Worm (Caenorhabditis elegans) whole organism, L1 larva: ENCODE data around the gene epg-3.

Experiments used
- C16A3.4 ChIP-seq: fragments of 150-350 bp; optimal IDR thresholded peaks from 2 replicates; lab custom pipeline; 2014; ENCODE audit warnings: missing biosample characterization, missing genetic modification characterization
- C34B4.2 ChIP-seq: sonication (generic microtip); optimal IDR thresholded peaks from 2 replicates; lab custom pipeline; 2017; ENCODE audit warnings: mild to moderate bottlenecking, missing genetic modification characterization, missing compliant biosample characterization
- Y116A8C.19 ChIP-seq: sonication (generic microtip); optimal IDR thresholded peaks from 2 replicates; lab custom pipeline; 2016; ENCODE audit warnings: missing compliant biosample characterization, missing genetic modification characterization, borderline replicate concordance
- alr-1 ChIP-seq: fragments of 200-800 bp; sonication (Bioruptor generic); optimal IDR thresholded peaks from 2 replicates; lab custom pipeline; 2018; ENCODE audit warnings: borderline replicate concordance, mild to moderate bottlenecking, missing genetic modification characterization, missing compliant biosample characterization
- aly-2 ChIP-seq: fragments of 150-350 bp; optimal IDR thresholded peaks from 2 replicates; lab custom pipeline; 2014; ENCODE audit warnings: missing biosample characterization, missing genetic modification characterization
- ces-1 ChIP-seq: fragments of 150-350 bp; optimal IDR thresholded peaks from 2 replicates; lab custom pipeline; 2014; ENCODE audit warnings: missing biosample characterization, missing genetic modification reagents, missing genetic modification characterization
- efl-1 ChIP-seq, 4 experiments: fragments of 150-350 bp; optimal IDR thresholded peaks in 3 of 4; peaks in 1 of 4; 1 replicate in 1 of 4; 2 replicates in 3 of 4; lab custom pipeline; 2014; ENCODE audit warnings: missing biosample characterization in 2 of 4, missing genetic modification characterization in 2 of 4, missing genetic modification reagents in 2 of 4
- egl-13 ChIP-seq: sonication (generic microtip); optimal IDR thresholded peaks from 2 replicates; lab custom pipeline; 2016; ENCODE audit warnings: missing genotype, missing genetic modification reagents, missing genetic modification characterization, missing compliant biosample characterization
- grh-1 ChIP-seq: fragments of 200-800 bp; sonication (Bioruptor generic); IDR thresholded peaks from 2 replicates; pipeline ENCODE4 v1.3.6; 2022; ENCODE audit warnings: missing genetic modification reagents, missing genetic modification characterization, missing compliant biosample characterization
- hlh-4 ChIP-seq: sonication (generic microtip); optimal IDR thresholded peaks from 2 replicates; lab custom pipeline; 2016; ENCODE audit warnings: mild to moderate bottlenecking, missing genetic modification characterization, missing compliant biosample characterization
- irx-1 ChIP-seq: sonication (generic microtip); optimal IDR thresholded peaks from 2 replicates; lab custom pipeline; 2016; ENCODE audit warnings: missing genetic modification characterization, missing compliant biosample characterization
- lin-13 ChIP-seq: fragments of 150-350 bp; optimal IDR thresholded peaks from 2 replicates; lab custom pipeline; 2014; ENCODE audit warnings: missing biosample characterization, missing genetic modification reagents, missing genetic modification characterization
- lin-14 ChIP-seq: fragments of 200-800 bp; sonication (Bioruptor generic); optimal IDR thresholded peaks from 2 replicates; lab custom pipeline; 2018; ENCODE audit warnings: mild to moderate bottlenecking, missing genetic modification characterization, moderate library complexity, missing compliant biosample characterization
- lin-35 ChIP-seq, 2 experiments: fragments of 150-350 bp; optimal IDR thresholded peaks; 2 replicates each; lab custom pipeline; 2014; ENCODE audit warnings: missing biosample characterization in 2 of 2, missing genetic modification characterization in 2 of 2, missing genetic modification reagents in 2 of 2
- lsy-2 ChIP-seq, 2 experiments: fragments of 150-350 bp; optimal IDR thresholded peaks; 2 replicates each; lab custom pipeline; 2014; ENCODE audit warnings: missing biosample characterization in 2 of 2, missing genetic modification characterization in 2 of 2
- nhr-19 ChIP-seq: fragments of 200-800 bp; sonication (Bioruptor generic); conservative IDR thresholded peaks from 2 replicates; pipeline ENCODE4 v1.3.6; 2022; ENCODE audit warnings: missing genetic modification characterization, missing compliant biosample characterization
- nhr-20 ChIP-seq: sonication (generic microtip); optimal IDR thresholded peaks from 2 replicates; lab custom pipeline; 2016; ENCODE audit warnings: mild to moderate bottlenecking, missing genetic modification characterization, missing compliant biosample characterization
- nhr-237 ChIP-seq: fragments of 150-350 bp; optimal IDR thresholded peaks from 2 replicates; lab custom pipeline; 2014; ENCODE audit warnings: missing biosample characterization, missing genetic modification characterization
- nhr-28 ChIP-seq: fragments of 150-350 bp; optimal IDR thresholded peaks from 2 replicates; lab custom pipeline; 2014; ENCODE audit warnings: missing biosample characterization, missing genetic modification characterization
- nhr-76 ChIP-seq: sonication (generic microtip); optimal IDR thresholded peaks from 2 replicates; lab custom pipeline; 2017; ENCODE audit warnings: missing biosample characterization, missing genetic modification characterization
- pag-3 ChIP-seq: sonication (generic microtip); optimal IDR thresholded peaks from 2 replicates; lab custom pipeline; 2017; ENCODE audit warnings: missing genetic modification characterization, mild to moderate bottlenecking, missing compliant biosample characterization, antibody characterized with exemption, borderline replicate concordance; ENCODE audit not compliant: insufficient read depth
- rnt-1 ChIP-seq: sonication (generic microtip); optimal IDR thresholded peaks from 2 replicates; lab custom pipeline; 2016; ENCODE audit warnings: mild to moderate bottlenecking, missing genetic modification characterization, moderate library complexity, missing compliant biosample characterization
- snu-23 ChIP-seq: sonication (generic microtip); optimal IDR thresholded peaks from 2 replicates; lab custom pipeline; 2016; ENCODE audit warnings: missing genetic modification characterization, missing compliant biosample characterization
- sptf-1 ChIP-seq: fragments of 150-350 bp; optimal IDR thresholded peaks from 2 replicates; lab custom pipeline; 2014; ENCODE audit warnings: missing biosample characterization, missing genetic modification characterization
- swsn-7 ChIP-seq: sonication (generic microtip); optimal IDR thresholded peaks from 2 replicates; lab custom pipeline; 2016; ENCODE audit warnings: missing genetic modification characterization, missing compliant biosample characterization
- unc-30 ChIP-seq: sonication (generic microtip); optimal IDR thresholded peaks from 2 replicates; lab custom pipeline; 2017; ENCODE audit warnings: missing biosample characterization, missing genetic modification characterization
- unc-86 ChIP-seq: sonication (generic microtip); optimal IDR thresholded peaks from 2 replicates; lab custom pipeline; 2016; ENCODE audit warnings: missing genetic modification characterization, missing compliant biosample characterization
- xbp-1 ChIP-seq: sonication (generic microtip); optimal IDR thresholded peaks from 2 replicates; lab custom pipeline; 2016; ENCODE audit warnings: missing genetic modification characterization, missing compliant biosample characterization
- ztf-11 ChIP-seq, 2 experiments: sonication (generic microtip); optimal IDR thresholded peaks; 2 replicates each; lab custom pipeline; 2016 to 2017; ENCODE audit warnings: missing genetic modification characterization in 2 of 2, missing biosample characterization in 1 of 2, missing compliant biosample characterization in 1 of 2
- ztf-4 ChIP-seq: fragments of 150-350 bp; optimal IDR thresholded peaks from 2 replicates; lab custom pipeline; 2014; ENCODE audit warnings: missing biosample characterization, missing genetic modification characterization

Gene epg-3

ce11 chrIII:12906611-12907037 lies 27.9 kb upstream of the epg-3 start (continued):
- TF ChIP-seq nhr-20 (tag; lab: Kevin White, UChicago), result peak; percentile 16
- TF ChIP-seq lin-13 (GFP tag; lab: Kevin White, UChicago), result peak; percentile 30
- TF ChIP-seq xbp-1 (tag; lab: Kevin White, UChicago), result no peak
- no peak for TF ChIP-seq hlh-4 (tag; lab: Kevin White, UChicago)
- peak; percentile 38 for TF ChIP-seq swsn-7 (tag; lab: Kevin White, UChicago)
- TF ChIP-seq egl-13 (tag; lab: Kevin White, UChicago), result no peak
- TF ChIP-seq alr-1, result no peak
- no peak for TF ChIP-seq ztf-11 (tag; optimal IDR thresholded peaks at IDR 0.05; lab: Kevin White, UChicago)
- no peak for TF ChIP-seq pag-3
- TF ChIP-seq nhr-237 (tag; lab: Kevin White, UChicago), result no peak
- peak; percentile 28 for TF ChIP-seq snu-23 (GFP tag; lab: Kevin White, UChicago)
- TF ChIP-seq ztf-4 (tag; lab: Kevin White, UChicago), result no peak
- peak; percentile 19 for TF ChIP-seq unc-86 (tag; lab: Kevin White, UChicago)

- no peak for TF ChIP-seq nhr-76 (tag; lab: Kevin White, UChicago)
- no peak for TF ChIP-seq Y116A8C.19 (tag; lab: Kevin White, UChicago)
- TF ChIP-seq lsy-2 (tag; optimal IDR thresholded peaks at IDR 0.05; lab: Kevin White, UChicago), result no peak
- no peak for TF ChIP-seq sptf-1 (tag; lab: Kevin White, UChicago)
- no peak for TF ChIP-seq grh-1 (GFP tag; lab: Robert Waterston, UW)
- TF ChIP-seq C34B4.2, result no peak
- TF ChIP-seq unc-30 (tag; lab: Kevin White, UChicago), result no peak
- TF ChIP-seq rnt-1 (tag; lab: Kevin White, UChicago), result no peak
- TF ChIP-seq aly-2 (tag; lab: Kevin White, UChicago), result no peak
- no peak for TF ChIP-seq nhr-19 (GFP tag; lab: Robert Waterston, UW)
- no peak for TF ChIP-seq irx-1
These were observed 27.3 kb upstream of the epg-3 start for ce11 chrIII:12907218-12907617.

DNA sequence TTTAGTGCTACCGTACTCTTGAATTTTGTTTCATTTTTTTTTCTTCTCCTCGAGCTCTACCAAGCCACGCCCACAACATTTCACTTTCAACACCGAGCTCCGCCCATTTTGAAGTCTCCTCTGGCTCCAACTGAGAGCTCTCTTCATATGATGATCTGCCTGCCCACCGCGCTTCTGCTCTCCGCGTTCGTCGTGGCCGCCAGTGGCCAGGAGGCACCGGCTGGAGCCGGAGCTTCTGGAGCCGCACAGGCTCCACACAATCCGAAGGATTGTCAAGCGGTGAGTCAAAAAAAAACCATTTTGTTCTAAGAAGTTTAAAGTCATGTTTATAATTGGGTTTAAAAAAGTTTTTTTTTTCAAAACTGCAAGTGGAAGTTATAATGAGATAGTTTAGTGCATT lies 24.2 kb upstream of the epg-3 start, which contains the start of gene flp-14:
Gene flp-14 (plus strand): TSS at position 146 of the 400 bp plus-strand sequence.
- TF ChIP-seq lsy-2 (tag; optimal IDR thresholded peaks at IDR 0.05; lab: Kevin White, UChicago), result no peak
- TF ChIP-seq efl-1 (optimal IDR thresholded peaks at IDR 0.05; lab: Kevin White, UChicago), result no peak
- peak in 1 of 2 experiments; percentile 71 for TF ChIP-seq efl-1 (GFP tag; optimal IDR thresholded peaks at IDR 0.05 in 1 of 2; lab: Kevin White, UChicago)
- no peak for TF ChIP-seq snu-23 (GFP tag; lab: Kevin White, UChicago)

DNA sequence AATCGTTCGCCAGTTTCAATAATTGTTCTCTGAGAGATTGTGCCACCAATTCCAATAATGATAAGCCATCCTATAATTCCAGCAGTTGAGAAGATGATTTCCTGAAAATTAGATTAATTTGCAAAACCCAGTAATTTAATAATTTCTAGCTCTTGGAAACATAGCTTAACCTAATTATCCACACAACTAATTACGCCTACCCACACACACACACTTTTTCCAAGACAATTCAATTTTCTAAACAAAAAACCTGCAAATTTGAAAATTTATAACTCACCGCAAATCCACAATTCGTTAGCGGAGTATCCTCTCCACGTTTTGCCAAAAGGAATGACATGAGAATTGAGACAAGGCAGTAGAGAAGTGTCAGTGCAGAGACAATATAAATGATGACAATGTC lies 18.1 kb upstream of the epg-3 start:
- TF ChIP-seq lin-14 (GFP tag; lab: Kevin White, UChicago) (peak; percentile 24), lin-13 (GFP tag; lab: Kevin White, UChicago) (no peak), ztf-11 (tag; optimal IDR thresholded peaks at IDR 0.05; lab: Kevin White, UChicago) (no peak)

- TF ChIP-seq lin-35 (GFP tag; optimal IDR thresholded peaks at IDR 0.05; lab: Kevin White, UChicago) (peak in 1 of 2 experiments; percentile 3), nhr-20 (tag; lab: Kevin White, UChicago) (no peak)
These were observed 16.7 kb upstream of the epg-3 start for ce11 chrIII:12917852-12918251.

- TF ChIP-seq nhr-28 (no peak), efl-1 (optimal IDR thresholded peaks at IDR 0.05; lab: Kevin White, UChicago) (no peak), efl-1 (GFP tag; optimal IDR thresholded peaks at IDR 0.05 in 1 of 2; lab: Kevin White, UChicago) (peak in 1 of 2 experiments; percentile 61), ces-1 (GFP tag; lab: Kevin White, UChicago) (no peak), C16A3.4 (no peak), lin-13 (GFP tag; lab: Kevin White, UChicago) (no peak)
- TF ChIP-seq, all 84 proteins: peak for 1
These were observed 15.9 kb upstream of the epg-3 start, which contains the start of gene Y37D8A.16 for ce11 chrIII:12918575-12918974. Y37D8A.16 (minus strand) TSS chrIII:12918675.
